Worm (Caenorhabditis elegans) whole organism, L1 larva: Measurements from ENCODE around the gene C45G9.12.

Experiments used
- ceh-82 ChIP-seq, 3 experiments: fragments of 150-350 bp in 1 of 3; sonication (generic microtip) in 2 of 3; optimal IDR thresholded peaks; 2 replicates each; lab custom pipeline; 2014 to 2017; ENCODE audit warnings: missing biosample characterization in 3 of 3, missing genetic modification characterization in 3 of 3
- elt-3 ChIP-seq, 6 experiments: fragments of 150-350 bp in 1 of 6; sonication (generic microtip); optimal IDR thresholded peaks; 2 replicates each; lab custom pipeline; 2017 to 2018; ENCODE audit warnings: missing biosample characterization in 6 of 6, missing genetic modification characterization in 6 of 6, inconsistent platforms in 1 of 6
- nhr-237 ChIP-seq: fragments of 150-350 bp; optimal IDR thresholded peaks from 2 replicates; lab custom pipeline; 2014; ENCODE audit warnings: missing biosample characterization, missing genetic modification characterization
- nhr-28 ChIP-seq: fragments of 150-350 bp; optimal IDR thresholded peaks from 2 replicates; lab custom pipeline; 2014; ENCODE audit warnings: missing biosample characterization, missing genetic modification characterization
- sox-4 ChIP-seq: sonication (generic microtip); optimal IDR thresholded peaks from 2 replicates; lab custom pipeline; 2016; ENCODE audit warnings: missing genetic modification characterization, missing compliant biosample characterization
- unc-86 ChIP-seq: sonication (generic microtip); optimal IDR thresholded peaks from 2 replicates; lab custom pipeline; 2016; ENCODE audit warnings: missing genetic modification characterization, missing compliant biosample characterization
- ztf-11 ChIP-seq, 2 experiments: sonication (generic microtip); optimal IDR thresholded peaks; 2 replicates each; lab custom pipeline; 2016 to 2017; ENCODE audit warnings: missing genetic modification characterization in 2 of 2, missing biosample characterization in 1 of 2, missing compliant biosample characterization in 1 of 2

DNA sequence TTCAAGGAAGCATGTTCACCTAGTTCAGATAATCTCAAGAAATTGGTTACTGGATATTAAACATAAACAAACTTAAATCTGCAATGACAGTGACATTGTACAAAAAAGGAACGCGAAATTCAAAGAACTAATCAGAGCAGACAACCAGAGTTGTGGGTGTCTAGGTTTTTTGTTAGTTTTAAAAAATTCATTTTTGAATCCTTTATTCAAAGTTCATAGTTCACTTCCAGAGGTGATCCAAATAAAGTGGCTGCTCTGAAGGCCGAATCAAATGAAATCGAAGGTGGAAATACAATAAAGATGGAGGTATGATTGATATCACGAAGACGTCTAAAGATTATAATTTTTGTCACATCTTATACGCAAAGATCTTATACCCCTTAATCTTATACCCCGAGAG, 3.0 kb upstream of the C45G9.12 start, which contains the start of gene ttbk-6:
- TF ChIP-seq unc-86 (tag; lab: Kevin White, UChicago) (no peak), ceh-82 (tag; optimal IDR thresholded peaks at IDR 0.05; lab: Kevin White, UChicago) (no peak), elt-3 (tag; optimal IDR thresholded peaks at IDR 0.05; lab: Kevin White, UChicago) (no peak), sox-4 (tag; lab: Kevin White, UChicago) (no peak), ztf-11 (tag; optimal IDR thresholded peaks at IDR 0.05; lab: Kevin White, UChicago) (no peak), nhr-28 (no peak), nhr-237 (no peak)
